Worm (Caenorhabditis elegans) whole organism, L4 larva: ENCODE measurements around the gene C17G1.14.

Experiments
- attf-4 ChIP-seq: sonication (generic microtip); optimal IDR thresholded peaks from 3 replicates; lab custom pipeline; 2017; ENCODE audit warnings: missing biosample characterization, missing genetic modification characterization
- hmg-1.1 ChIP-seq: fragments of 200-800 bp; sonication (Bioruptor generic); IDR thresholded peaks from 2 replicates; pipeline ENCODE4 v1.3.6; 2022; ENCODE audit warnings: missing genetic modification reagents, missing genetic modification characterization, missing compliant biosample characterization
- lim-7 ChIP-seq: fragments of 200-800 bp; sonication (Bioruptor generic); IDR thresholded peaks from 2 replicates; pipeline ENCODE4 v1.3.6; 2022; ENCODE audit warnings: missing genetic modification characterization, missing compliant biosample characterization
- nhr-10 ChIP-seq: fragments of 150-350 bp; optimal IDR thresholded peaks from 2 replicates; lab custom pipeline; 2014; ENCODE audit warnings: missing biosample characterization, missing genetic modification characterization
- pqm-1 ChIP-seq: sonication (generic microtip); optimal IDR thresholded peaks from 2 replicates; lab custom pipeline; 2017; ENCODE audit warnings: missing biosample characterization, missing genetic modification characterization
- ztf-11 ChIP-seq: fragments of 150-350 bp; optimal IDR thresholded peaks from 2 replicates; lab custom pipeline; 2014; ENCODE audit warnings: missing biosample characterization, missing genetic modification characterization

- TF ChIP-seq pqm-1 (tag; lab: Kevin White, UChicago) (no peak), ztf-11 (tag; lab: Kevin White, UChicago) (no peak), lim-7 (GFP tag; lab: Robert Waterston, UW) (no peak), attf-4 (no peak), hmg-1.1 (GFP tag; lab: Robert Waterston, UW) (no peak), nhr-10 (tag; lab: Kevin White, UChicago) (no peak)
Measured at ce11 chrX:9954483-9955041, 15.9 kb downstream of the C17G1.14 start, which contains the start of gene cysl-1.
